Fruit fly (Drosophila melanogaster): ENCODE measurements around the gene Dop1R1.

DNA sequence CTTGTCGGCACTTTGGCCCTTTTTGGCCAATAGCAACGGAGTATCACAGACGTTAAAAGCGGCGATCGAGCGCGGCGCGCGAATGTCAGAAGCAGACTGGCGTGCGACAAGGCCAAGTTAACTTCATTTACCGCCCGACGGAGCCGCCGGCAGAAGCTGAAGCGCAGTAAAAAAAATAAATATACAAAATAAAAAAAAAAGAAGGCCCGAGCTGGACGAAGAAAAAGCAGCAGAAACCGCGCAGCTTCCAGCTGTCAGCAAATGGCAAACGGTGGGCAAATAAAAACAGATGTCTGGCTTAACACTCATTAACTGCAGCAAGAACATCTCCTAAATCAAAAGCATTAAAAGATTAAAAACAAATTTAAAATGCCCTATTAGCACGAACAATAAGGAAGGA is 82.6 kb downstream of the Dop1R1 start, which contains the start of gene CG14356:
- TF ChIP-seq CG8478 (optimal IDR thresholded peaks at IDR 0.05) (no peak), CTCF (optimal IDR thresholded peaks at IDR 0.05) (no peak)

Measured in S2 (cell line).